Fruit fly (Drosophila melanogaster): ENCODE results near the gene CG42853.

The CG42853 gene

dm6 chr3L:18124138-18124537 lies 2.3 kb upstream of the CG42853 start:
- TF ChIP-seq noc (tag; optimal IDR thresholded peaks at IDR 0.05) = no peak

- TF ChIP-seq noc (tag; optimal IDR thresholded peaks at IDR 0.05) = peak; percentile 8
Measured at dm6 chr3L:18114038-18114926, 7.5 kb downstream of the CG42853 start.

dm6 chr3L:18112669-18113068 lies 9.1 kb downstream of the CG42853 start, which contains the start of the genes CG32195 and CG7341:
Gene CG32195 (plus strand): TSS chr3L:18112959.
Gene CG7341 (plus strand): TSS chr3L:18112959.
- no peak for TF ChIP-seq noc (tag; optimal IDR thresholded peaks at IDR 0.05)

dm6 chr3L:18109459-18109863 lies 12.3 kb downstream of the CG42853 start, which contains the start of the genes Polr3D and mus304:
Gene Polr3D (minus strand): TSS chr3L:18109574.
Gene mus304 (plus strand): TSS chr3L:18109814.
- TF ChIP-seq noc (tag; optimal IDR thresholded peaks at IDR 0.05) = no peak

- peak; percentile 66 for TF ChIP-seq noc (tag; optimal IDR thresholded peaks at IDR 0.05)
Measured at dm6 chr3L:18106021-18106944, 15.5 kb downstream of the CG42853 start, which contains the start of the genes CG13698 and mRpS26. Gene CG13698 (minus strand): TSS chr3L:18106149. Gene mRpS26 (plus strand): TSS chr3L:18106579.

- TF ChIP-seq noc (tag; optimal IDR thresholded peaks at IDR 0.05) = no peak
Measured at dm6 chr3L:18105343-18106020, 16.3 kb downstream of the CG42853 start.

- no peak for TF ChIP-seq noc (tag; optimal IDR thresholded peaks at IDR 0.05)
Measured at dm6 chr3L:18102161-18102565, 19.6 kb downstream of the CG42853 start.

- no peak for TF ChIP-seq noc (tag; optimal IDR thresholded peaks at IDR 0.05)
Measured at dm6 chr3L:18101421-18101996, 20.3 kb downstream of the CG42853 start.

- TF ChIP-seq noc (tag; optimal IDR thresholded peaks at IDR 0.05) = no peak
Measured at dm6 chr3L:18099715-18100114, 22.1 kb downstream of the CG42853 start.

- TF ChIP-seq noc (tag; optimal IDR thresholded peaks at IDR 0.05) = no peak
Measured at dm6 chr3L:18096726-18097125, 25.1 kb downstream of the CG42853 start.

- no peak for TF ChIP-seq noc (tag; optimal IDR thresholded peaks at IDR 0.05)
Measured at dm6 chr3L:18093875-18094274, 27.9 kb downstream of the CG42853 start.

dm6 chr3L:18088027-18088426 lies 33.8 kb downstream of the CG42853 start:
- TF ChIP-seq noc (tag; optimal IDR thresholded peaks at IDR 0.05) = no peak

dm6 chr3L:18086754-18087685 lies 34.8 kb downstream of the CG42853 start, which contains the start of gene CG34253:
Gene CG34253 (minus strand): TSS chr3L:18087320.
- no peak for TF ChIP-seq noc (tag; optimal IDR thresholded peaks at IDR 0.05)

- TF ChIP-seq noc (tag; optimal IDR thresholded peaks at IDR 0.05) = no peak
Measured at dm6 chr3L:18083994-18084393, 37.8 kb downstream of the CG42853 start.

All from whole organism, larva.